Worm (Caenorhabditis elegans): Measurements from ENCODE around the gene F38A1.13.

Gene F38A1.13

ce11 chrIV:1246762-1247436, 18.1 kb upstream of the F38A1.13 start, which contains the start of the genes clec-165 and F38A1.11:
TSS of gene clec-165 (minus strand) at chrIV:1246886.
TSS of gene F38A1.11 (plus strand) at chrIV:1247386.
- no peak for TF ChIP-seq pag-3 (tag; optimal IDR thresholded peaks at IDR 0.05; ENCODE audit: borderline replicate concordance)
- TF ChIP-seq zip-5 (tag; optimal IDR thresholded peaks at IDR 0.05), result no peak
- no peak for TF ChIP-seq lin-11 (tag; optimal IDR thresholded peaks at IDR 0.05)
- no peak for TF ChIP-seq ztf-16 (tag; optimal IDR thresholded peaks at IDR 0.05)
- no peak for TF ChIP-seq ceh-31 (tag; optimal IDR thresholded peaks at IDR 0.05)
- TF ChIP-seq T23F11.4 (GFP tag; optimal IDR thresholded peaks at IDR 0.05), result no peak
- TF ChIP-seq madf-2 (tag; optimal IDR thresholded peaks at IDR 0.05), result no peak
- no peak for TF ChIP-seq elt-2 (tag; optimal IDR thresholded peaks at IDR 0.05)

- no peak for TF ChIP-seq pros-1 (tag; optimal IDR thresholded peaks at IDR 0.05)
- TF ChIP-seq syd-9 (tag; optimal IDR thresholded peaks at IDR 0.05), result no peak
- TF ChIP-seq C08G9.2 (tag; optimal IDR thresholded peaks at IDR 0.05), result no peak
- TF ChIP-seq eyg-1 (tag; optimal IDR thresholded peaks at IDR 0.05), result no peak
- TF ChIP-seq ceh-48 (tag; optimal IDR thresholded peaks at IDR 0.05), result no peak
Observed at ce11 chrIV:1251242-1251911, 13.7 kb upstream of the F38A1.13 start, which contains the start of the genes clec-166 and F38A1.6. TSS of gene clec-166 (minus strand) at chrIV:1251342. TSS of gene F38A1.6 (plus strand) at chrIV:1251861.

ce11 chrIV:1255632-1256031, 9.4 kb upstream of the F38A1.13 start, which contains the start of gene clec-167:
TSS of gene clec-167 (minus strand) at chrIV:1255732.
- TF ChIP-seq hlh-13 (GFP tag; optimal IDR thresholded peaks at IDR 0.05) (no peak), hlh-8 (tag; optimal IDR thresholded peaks at IDR 0.05) (no peak), pha-4 (tag; optimal IDR thresholded peaks at IDR 0.05) (no peak), C38D4.7 (GFP tag; optimal IDR thresholded peaks at IDR 0.05) (no peak), C08G9.2 (tag; optimal IDR thresholded peaks at IDR 0.05) (no peak), dmd-4 (tag; optimal IDR thresholded peaks at IDR 0.05; ENCODE audit: borderline replicate concordance) (no peak), ttx-3 (tag; optimal IDR thresholded peaks at IDR 0.05) (no peak), che-1 (tag; optimal IDR thresholded peaks at IDR 0.05) (no peak), unc-55 (GFP tag; optimal IDR thresholded peaks at IDR 0.05) (no peak), npax-4 (tag; optimal IDR thresholded peaks at IDR 0.05) (no peak), F13H6.1 (tag; optimal IDR thresholded peaks at IDR 0.05) (no peak)

DNA sequence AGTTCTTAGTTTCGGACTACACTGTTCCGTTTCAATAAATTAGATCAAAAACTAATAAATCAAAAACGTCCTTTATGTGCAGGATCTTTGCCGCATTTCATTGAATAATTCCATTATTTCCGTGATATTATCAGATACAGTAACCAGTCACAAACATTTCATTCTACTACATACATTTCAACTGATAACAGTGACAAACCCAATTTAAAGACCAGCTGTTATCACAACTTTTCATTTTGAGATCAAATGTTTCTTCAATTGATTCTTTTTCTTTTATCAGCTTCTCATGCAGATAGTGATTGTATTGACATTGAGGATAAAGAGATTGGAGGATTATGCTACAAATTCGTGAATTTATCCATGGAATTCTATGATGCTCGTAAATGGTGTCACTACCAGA, 8.3 kb upstream of the F38A1.13 start, which contains the start of gene clec-168:
Gene clec-168, plus strand, starts transcription at position 247 of the 400 bp plus-strand sequence.
- TF ChIP-seq hlh-13 (GFP tag; optimal IDR thresholded peaks at IDR 0.05) (no peak), ceh-22 (tag; optimal IDR thresholded peaks at IDR 0.05) (no peak), npax-4 (tag; optimal IDR thresholded peaks at IDR 0.05) (no peak), pha-4 (tag; optimal IDR thresholded peaks at IDR 0.05) (no peak), unc-55 (GFP tag; optimal IDR thresholded peaks at IDR 0.05) (no peak), odd-2 (tag; optimal IDR thresholded peaks at IDR 0.05) (no peak), che-1 (tag; optimal IDR thresholded peaks at IDR 0.05) (no peak), C38D4.7 (GFP tag; optimal IDR thresholded peaks at IDR 0.05) (no peak), sdc-2 (tag; optimal IDR thresholded peaks at IDR 0.05) (no peak), ceh-31 (tag; optimal IDR thresholded peaks at IDR 0.05) (no peak), sox-2 (GFP tag; IDR thresholded peaks at IDR 0.05) (no peak), ceh-18 (tag; optimal IDR thresholded peaks at IDR 0.05) (no peak), ceh-9 (tag; optimal IDR thresholded peaks at IDR 0.05) (no peak), sox-4 (tag; optimal IDR thresholded peaks at IDR 0.05) (no peak), dmd-4 (tag; optimal IDR thresholded peaks at IDR 0.05; ENCODE audit: borderline replicate concordance) (no peak), rnt-1 (tag; optimal IDR thresholded peaks at IDR 0.05) (no peak)

DNA sequence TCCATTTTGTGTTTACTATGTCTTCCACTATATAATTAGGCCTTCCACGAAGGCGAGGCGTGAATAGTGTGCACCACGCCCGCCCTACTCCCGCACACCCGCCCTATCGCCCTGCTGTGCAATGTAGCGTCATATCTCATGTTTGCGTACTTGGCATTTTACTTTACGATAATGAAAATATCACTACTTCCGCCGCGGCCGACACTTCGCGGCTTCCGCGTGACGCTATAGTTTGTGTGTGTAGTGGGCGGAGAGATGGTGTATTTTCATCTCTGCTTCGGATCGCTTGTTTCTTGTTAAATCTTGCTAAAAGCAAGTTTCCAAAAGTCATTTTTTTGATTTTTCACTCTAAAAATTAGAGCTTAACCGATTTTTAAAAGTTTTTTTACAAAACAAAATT, 4.6 kb upstream of the F38A1.13 start:
- TF ChIP-seq sox-4 (tag; optimal IDR thresholded peaks at IDR 0.05) (no peak), pat-9 (tag; optimal IDR thresholded peaks at IDR 0.05) (no peak)

Measured in whole organism, late embryonic.